In the genomic region with DNA sequence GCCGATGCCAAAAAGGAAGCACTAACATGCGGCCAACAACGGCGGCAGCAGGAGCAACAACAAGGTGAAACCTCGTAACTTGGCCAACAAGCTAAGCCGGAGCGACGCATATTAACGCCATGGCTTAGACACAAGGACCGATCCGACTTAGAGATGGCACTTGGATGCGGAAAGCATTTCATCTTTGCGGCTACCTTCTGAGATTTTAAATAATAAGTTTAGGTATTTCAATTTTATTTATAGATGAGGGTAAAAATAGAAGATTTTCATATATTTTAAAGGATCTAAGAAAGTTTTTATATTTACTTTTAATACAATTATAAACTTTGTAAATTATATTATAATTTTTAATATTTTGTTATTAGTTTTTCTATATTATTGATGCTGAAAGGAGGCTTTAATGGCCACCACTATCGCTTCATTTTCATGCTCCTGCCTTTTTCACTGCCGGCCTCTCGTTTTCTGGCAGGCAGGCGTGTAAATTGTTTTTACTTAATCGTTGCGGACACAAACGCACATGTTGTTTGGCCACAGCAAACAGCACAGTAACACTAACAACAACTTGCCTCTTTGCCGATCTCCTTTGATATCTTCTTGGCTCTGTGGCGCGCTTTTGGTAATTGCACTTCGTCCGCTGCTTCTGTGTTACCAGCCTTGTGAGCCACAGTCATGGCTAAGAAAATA, we compare ENCODE assay signal across 4 fruit fly cellular contexts.
TF ChIP-seq lines count a peak whose summit lies in the region.

No protein-coding gene starts in this region.

- no peak for TF ChIP-seq CTCF in whole organism, embryonic (GFP tag; optimal IDR thresholded peaks at IDR 0.05; lab: Kevin White, UChicago)

TF ChIP-seq in whole organism, embryonic, 481 proteins besides CTCF, POLR2A, EP300 and RAD21:
- TF ChIP-seq CG2199 (GFP tag; IDR thresholded peaks at IDR 0.05; lab: Robert Waterston, UW), result peak; percentile 60; the same call in 2 of the 3 replicates
- peak; percentile 72 for TF ChIP-seq Drgx (GFP tag; IDR thresholded peaks at IDR 0.05; lab: Robert Waterston, UW)
- peak; percentile 29 for TF ChIP-seq slp2 (GFP tag; optimal IDR thresholded peaks at IDR 0.05; lab: Kevin White, UChicago)
- no peak for TF ChIP-seq en (GFP tag; optimal IDR thresholded peaks at IDR 0.05; lab: Kevin White, UChicago)
- no peak for TF ChIP-seq Oli (tag; optimal IDR thresholded peaks at IDR 0.05; lab: Kevin White, UChicago)
- peak; percentile 58 for TF ChIP-seq Med (GFP tag; lab: Kevin White, UChicago)
- peak; percentile 4 for TF ChIP-seq CG15073 (GFP tag; optimal IDR thresholded peaks at IDR 0.05; lab: Kevin White, UChicago)
- TF ChIP-seq zf30C (GFP tag; optimal IDR thresholded peaks at IDR 0.05; lab: Kevin White, UChicago), result no peak

TF ChIP-seq in whole organism, prepupa, 60 proteins besides CTCF, POLR2A, EP300 and RAD21 (continues in another document):
- TF ChIP-seq Sox14 (GFP tag; optimal IDR thresholded peaks at IDR 0.05; lab: Kevin White, UChicago) (peak; percentile 21), CG15336 (GFP tag; IDR thresholded peaks at IDR 0.05; lab: Robert Waterston, UW) (peak; percentile 80), Eip78C (GFP tag; lab: Kevin White, UChicago) (peak; percentile 80), CG32006 (GFP tag; optimal IDR thresholded peaks at IDR 0.05; lab: Kevin White, UChicago) (peak; percentile 72), CG31627 (GFP tag; optimal IDR thresholded peaks at IDR 0.05; lab: Kevin White, UChicago) (no peak), CG6276 (GFP tag; optimal IDR thresholded peaks at IDR 0.05; lab: Kevin White, UChicago) (peak; percentile 10), Ets96B (tag; optimal IDR thresholded peaks at IDR 0.05; lab: Kevin White, UChicago) (peak; percentile 42), Hr4 (GFP tag; optimal IDR thresholded peaks at IDR 0.05; lab: Kevin White, UChicago) (peak; percentile 25), Met (GFP tag; optimal IDR thresholded peaks at IDR 0.05; lab: Kevin White, UChicago) (peak; percentile 53), Sox15 (GFP tag; optimal IDR thresholded peaks at IDR 0.05; lab: Kevin White, UChicago) (no peak), CG16779 (tag; optimal IDR thresholded peaks at IDR 0.05; lab: Kevin White, UChicago) (peak; percentile 6), CG3919 (GFP tag; optimal IDR thresholded peaks at IDR 0.05; lab: Kevin White, UChicago) (peak; percentile 51), Hr39 (GFP tag; optimal IDR thresholded peaks at IDR 0.05; lab: Kevin White, UChicago) (no peak), eg (GFP tag; IDR thresholded peaks at IDR 0.05; lab: Robert Waterston, UW) (peak; percentile 80), CG4318 (GFP tag; optimal IDR thresholded peaks at IDR 0.05; lab: Kevin White, UChicago) (peak; percentile 55), CG3032 (tag; optimal IDR thresholded peaks at IDR 0.05; lab: Kevin White, UChicago) (peak; percentile 19), Sox102F (GFP tag; optimal IDR thresholded peaks at IDR 0.05; lab: Kevin White, UChicago) (peak; percentile 31), CG6792 (GFP tag; optimal IDR thresholded peaks at IDR 0.05; lab: Kevin White, UChicago) (peak; percentile 15), dac (GFP tag; optimal IDR thresholded peaks at IDR 0.05; lab: Kevin White, UChicago) (peak; percentile 13), topi (GFP tag; optimal IDR thresholded peaks at IDR 0.05; lab: Kevin White, UChicago) (peak; percentile 21), OdsH (GFP tag; optimal IDR thresholded peaks at IDR 0.05; lab: Kevin White, UChicago) (peak; percentile 38), CG6163 (GFP tag; IDR thresholded peaks at IDR 0.05; lab: Robert Waterston, UW) (peak; percentile 15; the same call in 1 of the 3 replicates), Lpt (GFP tag; optimal IDR thresholded peaks at IDR 0.05; lab: Kevin White, UChicago) (no peak), achi (GFP tag; optimal IDR thresholded peaks at IDR 0.05; lab: Kevin White, UChicago) (peak; percentile 7), pdm3 (GFP tag; optimal IDR thresholded peaks at IDR 0.05; lab: Kevin White, UChicago) (no peak)

TF ChIP-seq in whole organism, pupa, 21 proteins besides CTCF, POLR2A, EP300 and RAD21:
- TF ChIP-seq CG34367 (tag; optimal IDR thresholded peaks at IDR 0.05; lab: Kevin White, UChicago), result peak; percentile 22
- peak; percentile 12 for TF ChIP-seq Ets98B (GFP tag; IDR thresholded peaks at IDR 0.05; lab: Robert Waterston, UW)
- TF ChIP-seq CG12605 (GFP tag; IDR thresholded peaks at IDR 0.05; lab: Robert Waterston, UW), result no peak
- peak; percentile 2 for TF ChIP-seq Pif1B (GFP tag; optimal IDR thresholded peaks at IDR 0.05; lab: Kevin White, UChicago)
- no peak for TF ChIP-seq CG8159 (tag; optimal IDR thresholded peaks at IDR 0.05; lab: Kevin White, UChicago)
- no peak for TF ChIP-seq D1 (tag; optimal IDR thresholded peaks at IDR 0.05; lab: Kevin White, UChicago)
- TF ChIP-seq rn (GFP tag; IDR thresholded peaks at IDR 0.05; lab: Robert Waterston, UW), result no peak
- 0 out of 2 replicates have a peak, but pooled peaks have one; percentile 31 for TF ChIP-seq CG10348 (GFP tag; IDR thresholded peaks at IDR 0.05; lab: Robert Waterston, UW)
- TF ChIP-seq CG4496 (GFP tag; IDR thresholded peaks at IDR 0.05; lab: Robert Waterston, UW), result no peak
- TF ChIP-seq CG9948 (tag; optimal IDR thresholded peaks at IDR 0.05; lab: Kevin White, UChicago), result peak; percentile 43
- TF ChIP-seq CG14655 (GFP tag; optimal IDR thresholded peaks at IDR 0.05; lab: Kevin White, UChicago), result peak; percentile 39
- TF ChIP-seq Pif1A (GFP tag; optimal IDR thresholded peaks at IDR 0.05; lab: Kevin White, UChicago), result peak; percentile 7
- no peak for TF ChIP-seq EcR (GFP tag; optimal IDR thresholded peaks at IDR 0.05; lab: Kevin White, UChicago)
- TF ChIP-seq CG17806 (tag; optimal IDR thresholded peaks at IDR 0.05; lab: Kevin White, UChicago), result peak; percentile 33
- TF ChIP-seq Snoo (tag; optimal IDR thresholded peaks at IDR 0.05; lab: Kevin White, UChicago), result no peak
- peak; percentile 46; the same call in 1 of the 2 replicates for TF ChIP-seq CG32121 (GFP tag; IDR thresholded peaks at IDR 0.05; lab: Robert Waterston, UW)
- TF ChIP-seq fd96Ca (GFP tag; IDR thresholded peaks at IDR 0.05; lab: Robert Waterston, UW), result peak; percentile 28; the same call in 1 of the 3 replicates
- TF ChIP-seq CG13204 (GFP tag; optimal IDR thresholded peaks at IDR 0.05; lab: Kevin White, UChicago), result no peak
- TF ChIP-seq gl (tag; optimal IDR thresholded peaks at IDR 0.05; lab: Kevin White, UChicago), result no peak
- TF ChIP-seq CG8301 (tag; optimal IDR thresholded peaks at IDR 0.05; lab: Kevin White, UChicago), result peak; percentile 26
- TF ChIP-seq CG15710 (tag; optimal IDR thresholded peaks at IDR 0.05; lab: Kevin White, UChicago), result peak; percentile 33

TF ChIP-seq in whole organism, wandering third instar larva, 38 proteins besides CTCF, POLR2A, EP300 and RAD21:
- TF ChIP-seq dl (GFP tag; optimal IDR thresholded peaks at IDR 0.05; lab: Kevin White, UChicago; ENCODE audit: insufficient read depth in 1 of 2, partially characterized antibody in 2 of 2) (no peak), Sp1 (GFP tag; optimal IDR thresholded peaks at IDR 0.05; lab: Kevin White, UChicago) (peak; percentile 53), N (GFP tag; optimal IDR thresholded peaks at IDR 0.05; lab: Kevin White, UChicago) (no peak), Mio (GFP tag; optimal IDR thresholded peaks at IDR 0.05; lab: Kevin White, UChicago) (no peak), psq (GFP tag; optimal IDR thresholded peaks at IDR 0.05; lab: Kevin White, UChicago) (peak; percentile 40), foxo (GFP tag; optimal IDR thresholded peaks at IDR 0.05; lab: Kevin White, UChicago) (peak in 1 of 2 experiments; percentile 40), ey (GFP tag; optimal IDR thresholded peaks at IDR 0.05; lab: Kevin White, UChicago) (no peak), brk (GFP tag; optimal IDR thresholded peaks at IDR 0.05; lab: Kevin White, UChicago) (no peak), rgr (GFP tag; optimal IDR thresholded peaks at IDR 0.05; lab: Kevin White, UChicago) (peak; percentile 45), h (GFP tag; optimal IDR thresholded peaks at IDR 0.05; lab: Kevin White, UChicago) (peak; percentile 33), HLH106 (tag; optimal IDR thresholded peaks at IDR 0.05; lab: Kevin White, UChicago) (peak; percentile 56)
